Fruit fly (Drosophila melanogaster): ENCODE results near the gene CG5171.

The CG5171 gene

dm6 chr2L:7358788-7359187, 42.3 kb upstream of the CG5171 start:
- TF ChIP-seq Vsx2 (GFP tag; optimal IDR thresholded peaks at IDR 0.05; ENCODE audit: partially characterized antibody) (peak; percentile 7), Dif (GFP tag; optimal IDR thresholded peaks at IDR 0.05; ENCODE audit: partially characterized antibody) (peak; percentile 22), dsf (GFP tag; optimal IDR thresholded peaks at IDR 0.05; ENCODE audit: borderline replicate concordance) (no peak)

- no peak for TF ChIP-seq Sp1 (GFP tag; optimal IDR thresholded peaks at IDR 0.05)
- no peak for TF ChIP-seq OdsH (GFP tag; optimal IDR thresholded peaks at IDR 0.05)
- TF ChIP-seq Vsx2 (GFP tag; optimal IDR thresholded peaks at IDR 0.05; ENCODE audit: partially characterized antibody) = no peak
- no peak for TF ChIP-seq sv (GFP tag; optimal IDR thresholded peaks at IDR 0.05)
- no peak for TF ChIP-seq CrebA (GFP tag; optimal IDR thresholded peaks at IDR 0.05; ENCODE audit: borderline replicate concordance)
- TF ChIP-seq br (GFP tag; optimal IDR thresholded peaks at IDR 0.05) = no peak
- no peak for TF ChIP-seq usp (GFP tag; optimal IDR thresholded peaks at IDR 0.05)
- no peak for TF ChIP-seq sage (GFP tag; optimal IDR thresholded peaks at IDR 0.05)
- no peak for TF ChIP-seq psq (GFP tag; optimal IDR thresholded peaks at IDR 0.05)
- TF ChIP-seq GATAd (GFP tag; optimal IDR thresholded peaks at IDR 0.05) = no peak
- TF ChIP-seq Hr78 (GFP tag; optimal IDR thresholded peaks at IDR 0.05) = no peak
- no peak for TF ChIP-seq Myc (optimal IDR thresholded peaks at IDR 0.05)
- TF ChIP-seq ey (GFP tag; optimal IDR thresholded peaks at IDR 0.05) = no peak
- no peak for TF ChIP-seq Dif (GFP tag; optimal IDR thresholded peaks at IDR 0.05; ENCODE audit: partially characterized antibody)
- no peak for TF ChIP-seq lola (GFP tag; optimal IDR thresholded peaks at IDR 0.05)
- TF ChIP-seq tai (GFP tag; optimal IDR thresholded peaks at IDR 0.05) = no peak
- no peak for TF ChIP-seq N (GFP tag; optimal IDR thresholded peaks at IDR 0.05)
- TF ChIP-seq Jra (GFP tag; optimal IDR thresholded peaks at IDR 0.05) = no peak
- TF ChIP-seq Hnf4 (GFP tag; optimal IDR thresholded peaks at IDR 0.05) = no peak
- TF ChIP-seq h (GFP tag; optimal IDR thresholded peaks at IDR 0.05) = no peak
These were observed 38.1 kb upstream of the CG5171 start, which contains the start of gene Wnt10 for dm6 chr2L:7363079-7363478. Wnt10 (plus strand) TSS chr2L:7363379.

dm6 chr2L:7376157-7376556, 25.0 kb upstream of the CG5171 start:
- TF ChIP-seq Myc (optimal IDR thresholded peaks at IDR 0.05) = no peak
- no peak for TF ChIP-seq Rel (GFP tag; optimal IDR thresholded peaks at IDR 0.05)
- TF ChIP-seq Rel (tag; optimal IDR thresholded peaks at IDR 0.05) = no peak
- peak; percentile 16 for TF ChIP-seq GATAd (GFP tag; optimal IDR thresholded peaks at IDR 0.05)
- TF ChIP-seq lola (GFP tag; optimal IDR thresholded peaks at IDR 0.05) = no peak
- peak; percentile 81 for TF ChIP-seq HLH106 (tag; optimal IDR thresholded peaks at IDR 0.05)
- TF ChIP-seq usp (GFP tag; optimal IDR thresholded peaks at IDR 0.05) = no peak
- TF ChIP-seq Hr78 (GFP tag; optimal IDR thresholded peaks at IDR 0.05) = no peak
- peak; percentile 41 for TF ChIP-seq woc (GFP tag; optimal IDR thresholded peaks at IDR 0.05)
- no peak for TF ChIP-seq Dif (GFP tag; optimal IDR thresholded peaks at IDR 0.05; ENCODE audit: partially characterized antibody)
- no peak for TF ChIP-seq dl (GFP tag; optimal IDR thresholded peaks at IDR 0.05; ENCODE audit: insufficient read depth in 1 of 2, partially characterized antibody in 2 of 2)
- peak; percentile 35 for TF ChIP-seq brk (GFP tag; optimal IDR thresholded peaks at IDR 0.05)
- no peak for TF ChIP-seq N (GFP tag; optimal IDR thresholded peaks at IDR 0.05)
- TF ChIP-seq sage (GFP tag; optimal IDR thresholded peaks at IDR 0.05) = no peak
- no peak for TF ChIP-seq sv (GFP tag; optimal IDR thresholded peaks at IDR 0.05)
- no peak for TF ChIP-seq Abd-B (GFP tag; optimal IDR thresholded peaks at IDR 0.05)
- peak; percentile 81 for TF ChIP-seq h (GFP tag; optimal IDR thresholded peaks at IDR 0.05)
- peak; percentile 29 for TF ChIP-seq CG9705 (GFP tag; optimal IDR thresholded peaks at IDR 0.05)
- TF ChIP-seq Sp1 (GFP tag; optimal IDR thresholded peaks at IDR 0.05) = no peak
- no peak for TF ChIP-seq rgr (GFP tag; optimal IDR thresholded peaks at IDR 0.05)
- no peak for TF ChIP-seq jim (GFP tag; optimal IDR thresholded peaks at IDR 0.05)
- TF ChIP-seq Hnf4 (GFP tag; optimal IDR thresholded peaks at IDR 0.05) = peak; percentile 77
- TF ChIP-seq Hr83 (GFP tag; optimal IDR thresholded peaks at IDR 0.05; ENCODE audit: poor library complexity, severe bottlenecking) = no peak
- TF ChIP-seq Mio (GFP tag; optimal IDR thresholded peaks at IDR 0.05) = no peak
- TF ChIP-seq foxo (GFP tag; optimal IDR thresholded peaks at IDR 0.05) = peak in 1 of 2 experiments; percentile 81
- peak; percentile 65 for TF ChIP-seq dmrt93B (GFP tag; optimal IDR thresholded peaks at IDR 0.05)
- no peak for TF ChIP-seq Dfd (GFP tag; optimal IDR thresholded peaks at IDR 0.05)
- no peak for TF ChIP-seq CrebA (GFP tag; optimal IDR thresholded peaks at IDR 0.05; ENCODE audit: borderline replicate concordance)
- no peak for TF ChIP-seq tai (GFP tag; optimal IDR thresholded peaks at IDR 0.05)
- TF ChIP-seq fru (GFP tag; optimal IDR thresholded peaks at IDR 0.05) = peak; percentile 61
- peak; percentile 59 for TF ChIP-seq psq (GFP tag; optimal IDR thresholded peaks at IDR 0.05)
- TF ChIP-seq pan (optimal IDR thresholded peaks at IDR 0.05) = no peak
- TF ChIP-seq ey (GFP tag; optimal IDR thresholded peaks at IDR 0.05) = peak; percentile 83
- peak; percentile 6 for TF ChIP-seq CG32264 (GFP tag; optimal IDR thresholded peaks at IDR 0.05)
- TF ChIP-seq Vsx2 (GFP tag; optimal IDR thresholded peaks at IDR 0.05; ENCODE audit: partially characterized antibody) = no peak
- TF ChIP-seq OdsH (GFP tag; optimal IDR thresholded peaks at IDR 0.05) = peak; percentile 83
- peak; percentile 76 for TF ChIP-seq br (GFP tag; optimal IDR thresholded peaks at IDR 0.05)
- peak; percentile 8 for TF ChIP-seq Jra (GFP tag; optimal IDR thresholded peaks at IDR 0.05)
- no peak for TF ChIP-seq dsf (GFP tag; optimal IDR thresholded peaks at IDR 0.05; ENCODE audit: borderline replicate concordance)
